Worm (Caenorhabditis elegans) whole organism, early embryonic: ENCODE results near the gene mrck-1.

Experiments used
- ama-1 ChIP-seq: fragments of 150-350 bp; optimal IDR thresholded peaks from 2 replicates; lab custom pipeline; 2014
- ceh-13 ChIP-seq: fragments of 200-800 bp; sonication (Bioruptor generic); optimal IDR thresholded peaks from 2 replicates; lab custom pipeline; 2018; ENCODE audit warnings: mild to moderate bottlenecking, missing genetic modification characterization, missing compliant biosample characterization
- flt-1 ChIP-seq: fragments of 200-800 bp; sonication (Bioruptor generic); IDR thresholded peaks from 2 replicates; pipeline ENCODE4 v1.3.6; 2022; ENCODE audit warnings: missing genetic modification characterization, missing compliant biosample characterization
- hnd-1 ChIP-seq: sonication (generic microtip); optimal IDR thresholded peaks from 2 replicates; lab custom pipeline; 2016; ENCODE audit warnings: missing genetic modification characterization, missing compliant biosample characterization
- pes-1 ChIP-seq: fragments of 200-800 bp; sonication (Bioruptor generic); IDR thresholded peaks from 2 replicates; pipeline ENCODE4 v1.3.6; 2022; ENCODE audit warnings: missing genetic modification reagents, missing genetic modification characterization, missing compliant biosample characterization

- TF ChIP-seq pes-1 (GFP tag; lab: Robert Waterston, UW) (no peak), ama-1 (lab: Kevin White, UChicago) (no peak), hnd-1 (tag; lab: Kevin White, UChicago) (no peak), flt-1 (GFP tag; lab: Robert Waterston, UW) (no peak), ceh-13 (GFP tag; lab: Kevin White, UChicago) (no peak)
Observed at ce11 chrV:6208585-6208984, 58.5 kb downstream of the mrck-1 start, which contains the start of gene rme-1.
